Fruit fly (Drosophila melanogaster): ENCODE data around the gene Peritrophin-15b.

Peritrophin-15b gene

DNA sequence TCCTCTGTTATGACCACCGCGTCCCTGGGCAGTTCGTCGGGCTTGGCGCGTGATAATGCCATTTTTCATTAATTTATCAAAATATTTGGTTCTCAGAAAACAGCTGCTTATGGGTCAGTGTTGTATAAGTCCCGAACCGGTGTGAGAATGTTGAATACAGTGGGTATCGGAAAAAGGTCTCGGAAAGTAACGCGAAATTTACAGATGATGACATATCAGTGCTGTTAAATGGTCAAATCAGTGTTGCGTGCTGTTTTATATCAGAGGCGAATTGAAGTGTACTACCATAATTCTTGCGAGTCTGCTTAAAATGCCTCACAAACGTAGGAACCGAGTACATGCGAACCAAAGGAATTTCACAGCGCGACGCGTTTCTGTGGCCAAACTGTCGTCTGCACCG, 12.1 kb downstream of the Peritrophin-15b start, which contains the start of the genes CG13392 and Rcd4 (continued):
- peak; percentile 68; the same call in 2 of the 3 replicates for TF ChIP-seq ci (GFP tag; IDR thresholded peaks at IDR 0.05)
- TF ChIP-seq CG2875 (GFP tag; optimal IDR thresholded peaks at IDR 0.05) = peak; percentile 10
- TF ChIP-seq her (GFP tag; optimal IDR thresholded peaks at IDR 0.05) = peak; percentile 81
- no peak for TF ChIP-seq CG31441 (GFP tag; IDR thresholded peaks at IDR 0.05)
- peak; percentile 30 for TF ChIP-seq slp2 (GFP tag; optimal IDR thresholded peaks at IDR 0.05)
- no peak for TF ChIP-seq B-H1 (GFP tag; IDR thresholded peaks at IDR 0.05)
- peak; percentile 19 for TF ChIP-seq CG1233 (GFP tag; optimal IDR thresholded peaks at IDR 0.05)
- TF ChIP-seq MBD-R2 (GFP tag; IDR thresholded peaks at IDR 0.05) = peak; percentile 95
- TF ChIP-seq mld (GFP tag; IDR thresholded peaks at IDR 0.05; ENCODE audit: partially characterized antibody) = peak; percentile 13; the same call in 1 of the 3 replicates
- TF ChIP-seq CG12155 (GFP tag; optimal IDR thresholded peaks at IDR 0.05) = peak; percentile 70
- no peak for TF ChIP-seq CG11093 (GFP tag; IDR thresholded peaks at IDR 0.05)
- TF ChIP-seq gro (GFP tag; optimal IDR thresholded peaks at IDR 0.05) = peak; percentile 79
- TF ChIP-seq ind (GFP tag; optimal IDR thresholded peaks at IDR 0.05) = peak; percentile 68
- peak; percentile 7 for TF ChIP-seq en (GFP tag; optimal IDR thresholded peaks at IDR 0.05)
- no peak for TF ChIP-seq CG15073 (GFP tag; optimal IDR thresholded peaks at IDR 0.05)
- TF ChIP-seq CG7357 (GFP tag; IDR thresholded peaks at IDR 0.05) = no peak
- TF ChIP-seq Dek (tag; optimal IDR thresholded peaks at IDR 0.05) = peak; percentile 32
- TF ChIP-seq CG10321 (GFP tag; IDR thresholded peaks at IDR 0.05) = no peak
- no peak for TF ChIP-seq Sox100B (GFP tag; optimal IDR thresholded peaks at IDR 0.05)
- TF ChIP-seq amos (GFP tag; IDR thresholded peaks at IDR 0.05; ENCODE audit: partially characterized antibody) = peak; percentile 67
- TF ChIP-seq abd-A (tag; optimal IDR thresholded peaks at IDR 0.05) = peak; percentile 31
- TF ChIP-seq Rx (GFP tag; IDR thresholded peaks at IDR 0.05) = no peak
- TF ChIP-seq CG11398 (GFP tag; optimal IDR thresholded peaks at IDR 0.05) = peak; percentile 65
- TF ChIP-seq CG2889 (GFP tag; IDR thresholded peaks at IDR 0.05) = no peak
- peak; percentile 1 for TF ChIP-seq run (tag; optimal IDR thresholded peaks at IDR 0.05)
- peak; percentile 65 for TF ChIP-seq Hsf (GFP tag; optimal IDR thresholded peaks at IDR 0.05)
- TF ChIP-seq bsh (GFP tag; optimal IDR thresholded peaks at IDR 0.05) = peak in 1 of 2 experiments; percentile 44
- peak; percentile 53; the same call in 1 of the 2 replicates for TF ChIP-seq hbn (GFP tag; IDR thresholded peaks at IDR 0.05; ENCODE audit: partially characterized antibody)
- TF ChIP-seq Oaz (GFP tag; IDR thresholded peaks at IDR 0.05) = no peak
- 0 out of 2 replicates have a peak, but pooled peaks have one; percentile 27 for TF ChIP-seq CG6689 (GFP tag; IDR thresholded peaks at IDR 0.05)
- TF ChIP-seq lola (GFP tag; optimal IDR thresholded peaks at IDR 0.05) = peak in 1 of 3 experiments; percentile 6

DNA sequence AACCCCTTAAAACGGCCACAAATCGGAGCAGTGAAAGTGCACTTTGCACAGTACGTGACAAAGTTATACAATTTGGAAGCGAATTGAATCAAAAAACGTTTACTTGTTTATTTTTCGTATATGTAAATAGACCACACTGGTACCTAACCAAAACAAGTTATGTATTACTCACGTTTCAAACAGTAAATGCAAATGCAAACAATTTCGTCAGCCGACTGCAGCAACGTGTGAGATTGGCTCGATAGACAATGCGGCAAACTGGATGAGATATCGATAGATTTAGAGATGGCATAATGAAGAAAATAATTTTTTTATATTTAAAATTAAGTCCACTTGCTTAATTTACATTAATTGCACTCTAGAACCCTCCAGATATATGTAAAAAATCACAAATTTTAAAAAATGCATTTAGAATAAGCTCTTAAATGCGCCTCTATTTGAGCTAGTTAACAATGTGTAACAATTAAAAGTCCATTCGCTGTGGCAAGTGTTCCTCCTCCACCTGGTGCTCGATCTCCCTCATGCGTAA, 13.2 kb downstream of the Peritrophin-15b start, which contains the start of gene AlaRS:
Gene AlaRS (minus strand): TSS at position 257 of the 529 bp plus-strand sequence.
- TF ChIP-seq onecut (GFP tag; IDR thresholded peaks at IDR 0.05) (peak; percentile 10; the same call in 1 of the 2 replicates), Chrac-16 (GFP tag; optimal IDR thresholded peaks at IDR 0.05) (peak; percentile 16), Awh (GFP tag; IDR thresholded peaks at IDR 0.05) (no peak), bsh (GFP tag; optimal IDR thresholded peaks at IDR 0.05) (peak; percentile 8 to 35), amos (GFP tag; IDR thresholded peaks at IDR 0.05; ENCODE audit: partially characterized antibody) (peak; percentile 63; the same call in 1 of the 2 replicates), eve (GFP tag; optimal IDR thresholded peaks at IDR 0.05) (no peak), Hsf (GFP tag; optimal IDR thresholded peaks at IDR 0.05) (peak; percentile 27), Hmx (GFP tag; optimal IDR thresholded peaks at IDR 0.05) (no peak), so (GFP tag; IDR thresholded peaks at IDR 0.05) (no peak), lbe (GFP tag; optimal IDR thresholded peaks at IDR 0.05) (peak; percentile 70), YL-1 (GFP tag; optimal IDR thresholded peaks at IDR 0.05) (peak; percentile 83), gro (GFP tag; optimal IDR thresholded peaks at IDR 0.05) (peak; percentile 22), disco-r (GFP tag; optimal IDR thresholded peaks at IDR 0.05) (no peak), ranshi (GFP tag; IDR thresholded peaks at IDR 0.05) (no peak), dm (GFP tag; optimal IDR thresholded peaks at IDR 0.05) (peak; percentile 43), en (GFP tag; optimal IDR thresholded peaks at IDR 0.05) (no peak), CG13424 (tag; optimal IDR thresholded peaks at IDR 0.05) (peak; percentile 58), Spps (tag; optimal IDR thresholded peaks at IDR 0.05) (peak; percentile 23), CG11695 (GFP tag; IDR thresholded peaks at IDR 0.05) (no peak), CG2202 (tag; optimal IDR thresholded peaks at IDR 0.05) (no peak), CG8359 (GFP tag; optimal IDR thresholded peaks at IDR 0.05; ENCODE audit: borderline replicate concordance) (no peak), Bgb (GFP tag; IDR thresholded peaks at IDR 0.05; ENCODE audit: partially characterized antibody) (peak; percentile 56), h (optimal IDR thresholded peaks at IDR 0.05) (no peak), CG32532 (GFP tag; IDR thresholded peaks at IDR 0.05) (no peak; the same call in 1 of the 2 replicates), B-H2 (GFP tag; optimal IDR thresholded peaks at IDR 0.05) (peak; percentile 39)
